Worm (Caenorhabditis elegans): Measurements from ENCODE around the gene C15H7.4.

- no peak for TF ChIP-seq dve-1 (tag; optimal IDR thresholded peaks at IDR 0.05; ENCODE audit: insufficient read depth)
- no peak for TF ChIP-seq F44E2.7 (GFP tag; IDR thresholded peaks at IDR 0.05)
- no peak for TF ChIP-seq nhr-10 (tag; optimal IDR thresholded peaks at IDR 0.05)
- no peak for TF ChIP-seq jun-1 (tag; optimal IDR thresholded peaks at IDR 0.05)
- no peak for TF ChIP-seq fkh-10 (GFP tag; optimal IDR thresholded peaks at IDR 0.05)
- no peak for TF ChIP-seq nhr-11 (tag; optimal IDR thresholded peaks at IDR 0.05)
These were observed 26.6 kb downstream of the C15H7.4 start, which contains the start of gene tbg-1 for ce11 chrIII:9629054-9629453.

All from whole organism, L4 larva.